Worm (Caenorhabditis elegans) whole organism, mixed stage, embryonic: Measurements from ENCODE around the gene W09G10.9.

ENCODE experiments used
- blmp-1 ChIP-seq: fragments of 150-350 bp; optimal IDR thresholded peaks from 2 replicates; lab custom pipeline; 2014; ENCODE audit warnings: missing biosample characterization, missing genetic modification characterization
- drap-1 ChIP-seq: fragments of 200-800 bp; sonication (Bioruptor generic); optimal IDR thresholded peaks from 3 replicates; lab custom pipeline; 2018; ENCODE audit warnings: mild to moderate bottlenecking, missing genetic modification characterization, missing compliant biosample characterization
- elt-1 ChIP-seq: sonication (generic microtip); optimal IDR thresholded peaks from 2 replicates; lab custom pipeline; 2017; ENCODE audit warnings: missing genetic modification characterization, mild to moderate bottlenecking, missing compliant biosample characterization, antibody characterized with exemption, moderate library complexity, borderline replicate concordance; ENCODE audit not compliant: insufficient read depth
- nhr-28 ChIP-seq: fragments of 150-350 bp; optimal IDR thresholded peaks from 2 replicates; lab custom pipeline; 2014; ENCODE audit warnings: missing biosample characterization, missing genetic modification characterization
- unc-39 ChIP-seq: fragments of 150-350 bp; optimal IDR thresholded peaks from 2 replicates; lab custom pipeline; 2014; ENCODE audit warnings: missing biosample characterization, missing genetic modification characterization
- zip-8 ChIP-seq: fragments of 150-350 bp; optimal IDR thresholded peaks from 2 replicates; lab custom pipeline; 2014; ENCODE audit warnings: missing biosample characterization, missing genetic modification characterization

DNA sequence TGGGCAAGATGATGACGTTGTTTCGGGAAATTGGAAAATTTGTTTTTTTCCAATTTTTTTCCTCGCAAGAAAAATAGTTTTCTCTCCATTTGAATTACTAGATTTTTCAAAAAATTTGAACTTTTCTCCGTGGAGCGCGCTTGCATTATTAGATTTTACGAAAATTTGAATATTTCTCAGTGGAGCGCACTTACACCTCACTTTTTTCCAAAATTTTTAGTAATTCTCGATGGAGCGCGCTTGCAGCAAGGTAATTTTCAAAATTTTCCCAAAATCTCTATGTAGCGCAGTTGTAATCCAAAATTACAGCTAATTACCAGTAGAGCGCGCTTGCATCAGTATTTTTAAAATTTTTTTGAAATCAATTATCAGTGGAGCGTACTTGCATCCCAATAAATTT, 33.1 kb downstream of the W09G10.9 start:
- TF ChIP-seq drap-1 (GFP tag; lab: Kevin White, UChicago) (no peak), zip-8 (tag; lab: Kevin White, UChicago) (no peak), unc-39 (tag; lab: Kevin White, UChicago) (no peak), blmp-1 (tag; lab: Kevin White, UChicago) (no peak), elt-1 (tag; lab: Kevin White, UChicago) (no peak), nhr-28 (tag; lab: Kevin White, UChicago) (no peak)
